Worm (Caenorhabditis elegans) whole organism, L1 larva: ENCODE results near the gene W02D7.11.

ENCODE experiments used
- C16A3.4 ChIP-seq: fragments of 150-350 bp; optimal IDR thresholded peaks from 2 replicates; lab custom pipeline; 2014; ENCODE audit warnings: missing biosample characterization, missing genetic modification characterization
- aha-1 ChIP-seq: fragments of 150-350 bp; optimal IDR thresholded peaks from 2 replicates; lab custom pipeline; 2014; ENCODE audit warnings: missing biosample characterization, missing genetic modification characterization
- alr-1 ChIP-seq: fragments of 200-800 bp; sonication (Bioruptor generic); optimal IDR thresholded peaks from 2 replicates; lab custom pipeline; 2018; ENCODE audit warnings: borderline replicate concordance, mild to moderate bottlenecking, missing genetic modification characterization, missing compliant biosample characterization
- aly-2 ChIP-seq: fragments of 150-350 bp; optimal IDR thresholded peaks from 2 replicates; lab custom pipeline; 2014; ENCODE audit warnings: missing biosample characterization, missing genetic modification characterization
- ama-1 ChIP-seq: fragments of 150-350 bp; optimal IDR thresholded peaks from 2 replicates; lab custom pipeline; 2014
- blmp-1 ChIP-seq: fragments of 150-350 bp; optimal IDR thresholded peaks from 2 replicates; lab custom pipeline; 2014; ENCODE audit warnings: missing biosample characterization, missing genetic modification characterization
- ceh-63 ChIP-seq: fragments of 200-800 bp; sonication (Bioruptor generic); optimal IDR thresholded peaks from 2 replicates; lab custom pipeline; 2018; ENCODE audit warnings: mild to moderate bottlenecking, missing genetic modification characterization, missing compliant biosample characterization
- ceh-82 ChIP-seq, 3 experiments: fragments of 150-350 bp in 1 of 3; sonication (generic microtip) in 2 of 3; optimal IDR thresholded peaks; 2 replicates each; lab custom pipeline; 2014 to 2017; ENCODE audit warnings: missing biosample characterization in 3 of 3, missing genetic modification characterization in 3 of 3
- ces-1 ChIP-seq: fragments of 150-350 bp; optimal IDR thresholded peaks from 2 replicates; lab custom pipeline; 2014; ENCODE audit warnings: missing biosample characterization, missing genetic modification reagents, missing genetic modification characterization
- dpl-1 ChIP-seq, 3 experiments: fragments of 150-350 bp in 2 of 3; sonication (generic microtip) in 1 of 3; optimal IDR thresholded peaks; 2 replicates each; lab custom pipeline; 2014 to 2017; ENCODE audit warnings: missing biosample characterization in 3 of 3, missing genetic modification characterization in 3 of 3, missing genetic modification reagents in 3 of 3
- egl-13 ChIP-seq: sonication (generic microtip); optimal IDR thresholded peaks from 2 replicates; lab custom pipeline; 2016; ENCODE audit warnings: missing genotype, missing genetic modification reagents, missing genetic modification characterization, missing compliant biosample characterization
- egl-27 ChIP-seq, 2 experiments: fragments of 150-350 bp in 1 of 2; sonication (generic microtip); optimal IDR thresholded peaks; 3 replicates each; lab custom pipeline; 2017 to 2018; ENCODE audit warnings: missing biosample characterization in 2 of 2, missing genetic modification characterization in 2 of 2, missing genetic modification reagents in 2 of 2
- elt-2 ChIP-seq: sonication (generic microtip); optimal IDR thresholded peaks from 2 replicates; lab custom pipeline; 2016; ENCODE audit warnings: missing genetic modification characterization, mild to moderate bottlenecking, inconsistent platforms, missing compliant biosample characterization, missing genetic modification reagents
- fkh-8 ChIP-seq: sonication (generic microtip); optimal IDR thresholded peaks from 2 replicates; lab custom pipeline; 2016; ENCODE audit warnings: mild to moderate bottlenecking, missing genetic modification characterization, missing compliant biosample characterization
- fos-1 ChIP-seq: fragments of 150-350 bp; optimal IDR thresholded peaks from 2 replicates; lab custom pipeline; 2014; ENCODE audit warnings: missing biosample characterization, missing genetic modification characterization
- grh-1 ChIP-seq: fragments of 200-800 bp; sonication (Bioruptor generic); IDR thresholded peaks from 2 replicates; pipeline ENCODE4 v1.3.6; 2022; ENCODE audit warnings: missing genetic modification reagents, missing genetic modification characterization, missing compliant biosample characterization
- hlh-4 ChIP-seq: sonication (generic microtip); optimal IDR thresholded peaks from 2 replicates; lab custom pipeline; 2016; ENCODE audit warnings: mild to moderate bottlenecking, missing genetic modification characterization, missing compliant biosample characterization
- hpl-2 ChIP-seq: fragments of 150-350 bp; optimal IDR thresholded peaks from 2 replicates; lab custom pipeline; 2014; ENCODE audit warnings: missing biosample characterization, missing genetic modification reagents, missing genetic modification characterization
- isw-1 ChIP-seq: fragments of 200-800 bp; sonication (Bioruptor generic); IDR thresholded peaks from 2 replicates; pipeline ENCODE4 v1.3.6; 2022; ENCODE audit warnings: missing genetic modification characterization, missing compliant biosample characterization
- jun-1 ChIP-seq: fragments of 150-350 bp; optimal IDR thresholded peaks from 2 replicates; lab custom pipeline; 2014; ENCODE audit warnings: missing biosample characterization, missing genetic modification reagents, missing genetic modification characterization
- lin-13 ChIP-seq: fragments of 150-350 bp; optimal IDR thresholded peaks from 2 replicates; lab custom pipeline; 2014; ENCODE audit warnings: missing biosample characterization, missing genetic modification reagents, missing genetic modification characterization
- lin-14 ChIP-seq: fragments of 200-800 bp; sonication (Bioruptor generic); optimal IDR thresholded peaks from 2 replicates; lab custom pipeline; 2018; ENCODE audit warnings: mild to moderate bottlenecking, missing genetic modification characterization, moderate library complexity, missing compliant biosample characterization
- lsy-2 ChIP-seq, 2 experiments: fragments of 150-350 bp; optimal IDR thresholded peaks; 2 replicates each; lab custom pipeline; 2014; ENCODE audit warnings: missing biosample characterization in 2 of 2, missing genetic modification characterization in 2 of 2
- mab-9 ChIP-seq: fragments of 200-800 bp; sonication (Bioruptor generic); IDR thresholded peaks from 2 replicates; pipeline ENCODE4 v1.3.6; 2022; ENCODE audit warnings: missing genetic modification reagents, missing genetic modification characterization, missing compliant biosample characterization
- mdl-1 ChIP-seq, 2 experiments: fragments of 150-350 bp; optimal IDR thresholded peaks; 2 replicates each; lab custom pipeline; 2014 to 2017; ENCODE audit warnings: missing biosample characterization in 2 of 2, missing genetic modification characterization in 2 of 2, inconsistent platforms in 1 of 2
- mef-2 ChIP-seq: fragments of 150-350 bp; optimal IDR thresholded peaks from 2 replicates; lab custom pipeline; 2014; ENCODE audit warnings: missing biosample characterization, missing genetic modification characterization
- mep-1 ChIP-seq: fragments of 150-350 bp; optimal IDR thresholded peaks from 2 replicates; lab custom pipeline; 2014; ENCODE audit warnings: missing biosample characterization, missing genetic modification characterization
- nhr-19 ChIP-seq: fragments of 200-800 bp; sonication (Bioruptor generic); conservative IDR thresholded peaks from 2 replicates; pipeline ENCODE4 v1.3.6; 2022; ENCODE audit warnings: missing genetic modification characterization, missing compliant biosample characterization
- nhr-237 ChIP-seq: fragments of 150-350 bp; optimal IDR thresholded peaks from 2 replicates; lab custom pipeline; 2014; ENCODE audit warnings: missing biosample characterization, missing genetic modification characterization
- nhr-47 ChIP-seq: sonication (generic microtip); optimal IDR thresholded peaks from 2 replicates; lab custom pipeline; 2016; ENCODE audit warnings: mild to moderate bottlenecking, missing genetic modification characterization, moderate library complexity, missing compliant biosample characterization
- nhr-71 ChIP-seq: sonication (generic microtip); optimal IDR thresholded peaks from 2 replicates; lab custom pipeline; 2016; ENCODE audit warnings: mild to moderate bottlenecking, missing genetic modification characterization, moderate library complexity, missing compliant biosample characterization
- nhr-76 ChIP-seq: sonication (generic microtip); optimal IDR thresholded peaks from 2 replicates; lab custom pipeline; 2017; ENCODE audit warnings: missing biosample characterization, missing genetic modification characterization
- nhr-77 ChIP-seq: fragments of 150-350 bp; optimal IDR thresholded peaks from 2 replicates; lab custom pipeline; 2014; ENCODE audit warnings: missing biosample characterization, missing genetic modification characterization
- nhr-84 ChIP-seq: sonication (generic microtip); optimal IDR thresholded peaks from 2 replicates; lab custom pipeline; 2017; ENCODE audit warnings: missing biosample characterization, missing genetic modification characterization
- nhr-90 ChIP-seq: sonication (generic microtip); optimal IDR thresholded peaks from 2 replicates; lab custom pipeline; 2016; ENCODE audit warnings: mild to moderate bottlenecking, missing genetic modification characterization, missing compliant biosample characterization; ENCODE audit not compliant: poor library complexity
- rnt-1 ChIP-seq: sonication (generic microtip); optimal IDR thresholded peaks from 2 replicates; lab custom pipeline; 2016; ENCODE audit warnings: mild to moderate bottlenecking, missing genetic modification characterization, moderate library complexity, missing compliant biosample characterization
- skn-1 ChIP-seq: fragments of 150-350 bp; optimal IDR thresholded peaks from 2 replicates; lab custom pipeline; 2014; ENCODE audit warnings: missing biosample characterization, missing genetic modification characterization
- snpc-4 ChIP-seq: fragments of 150-350 bp; optimal IDR thresholded peaks from 2 replicates; lab custom pipeline; 2014; ENCODE audit warnings: missing biosample characterization, missing genetic modification characterization
- snu-23 ChIP-seq: sonication (generic microtip); optimal IDR thresholded peaks from 2 replicates; lab custom pipeline; 2016; ENCODE audit warnings: missing genetic modification characterization, missing compliant biosample characterization
- sox-4 ChIP-seq: sonication (generic microtip); optimal IDR thresholded peaks from 2 replicates; lab custom pipeline; 2016; ENCODE audit warnings: missing genetic modification characterization, missing compliant biosample characterization
- sptf-1 ChIP-seq: fragments of 150-350 bp; optimal IDR thresholded peaks from 2 replicates; lab custom pipeline; 2014; ENCODE audit warnings: missing biosample characterization, missing genetic modification characterization
- sup-37 ChIP-seq: fragments of 200-800 bp; sonication (Bioruptor generic); optimal IDR thresholded peaks from 2 replicates; lab custom pipeline; 2018; ENCODE audit warnings: mild to moderate bottlenecking, missing genetic modification characterization, missing compliant biosample characterization
- tbx-2 ChIP-seq: sonication (generic microtip); optimal IDR thresholded peaks from 2 replicates; lab custom pipeline; 2016; ENCODE audit warnings: missing genetic modification characterization, missing compliant biosample characterization
- unc-130 ChIP-seq: fragments of 150-350 bp; optimal IDR thresholded peaks from 2 replicates; lab custom pipeline; 2017; ENCODE audit warnings: missing biosample characterization, missing genetic modification characterization, inconsistent platforms
- unc-30 ChIP-seq: sonication (generic microtip); optimal IDR thresholded peaks from 2 replicates; lab custom pipeline; 2017; ENCODE audit warnings: missing biosample characterization, missing genetic modification characterization
- unc-62 ChIP-seq: fragments of 150-350 bp; optimal IDR thresholded peaks from 2 replicates; lab custom pipeline; 2014; ENCODE audit warnings: missing biosample characterization, missing genetic modification reagents, missing genetic modification characterization
- unc-86 ChIP-seq: sonication (generic microtip); optimal IDR thresholded peaks from 2 replicates; lab custom pipeline; 2016; ENCODE audit warnings: missing genetic modification characterization, missing compliant biosample characterization
- vab-15 ChIP-seq: sonication (generic microtip); optimal IDR thresholded peaks from 2 replicates; lab custom pipeline; 2017; ENCODE audit warnings: missing genotype, mild to moderate bottlenecking, missing genetic modification characterization, missing compliant biosample characterization
- xbp-1 ChIP-seq: sonication (generic microtip); optimal IDR thresholded peaks from 2 replicates; lab custom pipeline; 2016; ENCODE audit warnings: missing genetic modification characterization, missing compliant biosample characterization
- zip-4 ChIP-seq: fragments of 200-800 bp; sonication (Bioruptor generic); optimal IDR thresholded peaks from 2 replicates; lab custom pipeline; 2018; ENCODE audit warnings: mild to moderate bottlenecking, missing genetic modification characterization, moderate library complexity, missing compliant biosample characterization
- ztf-11 ChIP-seq, 2 experiments: sonication (generic microtip); optimal IDR thresholded peaks; 2 replicates each; lab custom pipeline; 2016 to 2017; ENCODE audit warnings: missing genetic modification characterization in 2 of 2, missing biosample characterization in 1 of 2, missing compliant biosample characterization in 1 of 2
- ztf-4 ChIP-seq: fragments of 150-350 bp; optimal IDR thresholded peaks from 2 replicates; lab custom pipeline; 2014; ENCODE audit warnings: missing biosample characterization, missing genetic modification characterization

The W02D7.11 gene

DNA sequence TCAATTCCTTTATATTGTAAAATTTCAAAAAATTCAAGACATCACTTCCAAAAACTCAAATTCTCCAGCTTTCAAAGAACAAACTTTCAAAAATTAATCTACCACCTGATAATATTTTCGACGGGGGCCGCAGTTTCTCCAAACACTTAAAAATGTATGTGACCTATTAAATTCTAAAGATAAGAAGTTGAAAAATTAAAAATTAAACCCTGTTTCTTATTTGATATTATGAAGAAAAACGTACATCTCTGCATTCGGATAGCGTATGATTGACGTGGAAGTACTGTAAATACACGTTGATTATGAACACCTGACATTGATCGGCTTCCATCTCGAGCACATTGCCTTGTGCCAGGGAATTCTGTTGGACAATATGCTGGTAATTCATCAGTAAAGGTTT, 1.6 kb upstream of the W02D7.11 start:
- no peak for TF ChIP-seq nhr-19 (GFP tag; lab: Robert Waterston, UW)
- TF ChIP-seq elt-2, result peak; percentile 60
- TF ChIP-seq nhr-71, result no peak
- no peak for TF ChIP-seq unc-86 (tag; lab: Kevin White, UChicago)
- no peak for TF ChIP-seq aha-1

DNA sequence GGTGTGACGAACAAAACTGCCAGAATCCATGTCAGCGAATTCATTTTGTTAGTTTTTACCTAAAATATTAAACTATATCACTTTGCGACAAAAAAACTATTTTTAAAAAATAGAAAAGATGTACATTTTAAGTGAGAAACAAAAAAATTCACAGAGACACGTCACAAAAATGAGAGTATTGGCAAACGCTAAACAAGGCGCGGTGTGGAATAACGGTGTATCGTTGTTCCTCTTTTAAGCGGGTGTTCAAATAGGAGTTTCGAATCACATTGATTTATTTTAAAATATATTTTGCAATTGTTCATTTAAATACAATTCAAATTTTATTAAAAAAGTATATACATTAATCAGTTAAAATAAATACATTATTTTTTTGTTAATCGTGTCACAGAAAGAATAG, 1.8 kb downstream of the W02D7.11 start, which contains the start of gene sel-9:
sel-9 (minus strand) TSS at position 59 of the 400 bp plus-strand sequence.
- no peak for TF ChIP-seq sox-4 (tag; lab: Kevin White, UChicago)
- no peak for TF ChIP-seq hlh-4 (tag; lab: Kevin White, UChicago)
- no peak for TF ChIP-seq egl-27 (tag; optimal IDR thresholded peaks at IDR 0.05; lab: Kevin White, UChicago)
- no peak for TF ChIP-seq sptf-1 (tag; lab: Kevin White, UChicago)
- TF ChIP-seq skn-1 (tag; lab: Kevin White, UChicago), result peak; percentile 37
- TF ChIP-seq mep-1 (tag; lab: Kevin White, UChicago), result peak; percentile 73
- no peak for TF ChIP-seq nhr-76 (tag; lab: Kevin White, UChicago)
- peak; percentile 34 for TF ChIP-seq nhr-90 (tag; lab: Kevin White, UChicago)
- TF ChIP-seq elt-2, result peak; percentile 9
- TF ChIP-seq nhr-77 (tag; lab: Kevin White, UChicago), result no peak
- TF ChIP-seq nhr-47 (tag; lab: Kevin White, UChicago), result peak; percentile 53
- no peak for TF ChIP-seq unc-86 (tag; lab: Kevin White, UChicago)
- TF ChIP-seq vab-15 (tag; lab: Kevin White, UChicago), result no peak
- no peak for TF ChIP-seq zip-4 (GFP tag; lab: Kevin White, UChicago)
- TF ChIP-seq unc-30 (tag; lab: Kevin White, UChicago), result no peak
- TF ChIP-seq unc-130 (tag; lab: Kevin White, UChicago), result no peak
- TF ChIP-seq lsy-2 (tag; optimal IDR thresholded peaks at IDR 0.05; lab: Kevin White, UChicago), result peak; percentile 55 to 69
- TF ChIP-seq nhr-237 (tag; lab: Kevin White, UChicago), result no peak
- TF ChIP-seq alr-1 (tag; lab: Kevin White, UChicago), result no peak
- TF ChIP-seq ztf-4 (tag; lab: Kevin White, UChicago), result no peak
- no peak for TF ChIP-seq lin-13 (GFP tag; lab: Kevin White, UChicago)
- no peak for TF ChIP-seq aly-2 (tag; lab: Kevin White, UChicago)
- no peak for TF ChIP-seq mef-2 (tag; lab: Kevin White, UChicago)
- no peak for TF ChIP-seq ces-1 (GFP tag; lab: Kevin White, UChicago)
- TF ChIP-seq sup-37 (GFP tag; lab: Kevin White, UChicago), result no peak
- TF ChIP-seq dpl-1 (GFP tag; optimal IDR thresholded peaks at IDR 0.05; lab: Kevin White, UChicago), result peak; percentile 85 to 92 (median 89)
- peak; percentile 47 for TF ChIP-seq lin-14 (GFP tag; lab: Kevin White, UChicago)
- no peak for TF ChIP-seq unc-62 (GFP tag; lab: Kevin White, UChicago)
- TF ChIP-seq rnt-1 (tag; lab: Kevin White, UChicago), result peak; percentile 43
- peak; percentile 19 to 38 (median 26) for TF ChIP-seq ceh-82 (tag; optimal IDR thresholded peaks at IDR 0.05; lab: Kevin White, UChicago)
- TF ChIP-seq tbx-2 (tag; lab: Kevin White, UChicago), result peak; percentile 48
- TF ChIP-seq nhr-84 (tag; lab: Kevin White, UChicago), result no peak
- TF ChIP-seq C16A3.4, result peak; percentile 76
- TF ChIP-seq egl-13, result no peak
- no peak for TF ChIP-seq hpl-2 (GFP tag; lab: Kevin White, UChicago)
- TF ChIP-seq jun-1 (tag; lab: Kevin White, UChicago), result peak; percentile 21
- no peak for TF ChIP-seq fkh-8
- peak; percentile 60 for TF ChIP-seq snu-23 (GFP tag; lab: Kevin White, UChicago)
- no peak for TF ChIP-seq mab-9
- TF ChIP-seq mdl-1 (tag; optimal IDR thresholded peaks at IDR 0.05; lab: Kevin White, UChicago), result peak in 1 of 2 experiments; percentile 42
- TF ChIP-seq blmp-1 (tag; lab: Kevin White, UChicago), result peak; percentile 64
- TF ChIP-seq xbp-1 (tag; lab: Kevin White, UChicago), result peak; percentile 79
- TF ChIP-seq snpc-4 (tag; lab: Kevin White, UChicago), result peak; percentile 60
- TF ChIP-seq ztf-11 (tag; optimal IDR thresholded peaks at IDR 0.05; lab: Kevin White, UChicago), result no peak
- TF ChIP-seq grh-1, result no peak
- TF ChIP-seq ama-1 (lab: Kevin White, UChicago), result peak; percentile 14
- TF ChIP-seq nhr-71, result peak; percentile 52
- no peak for TF ChIP-seq fos-1
- peak; percentile 54 for TF ChIP-seq nhr-19 (GFP tag; lab: Robert Waterston, UW)
- no peak for TF ChIP-seq ceh-63
- TF ChIP-seq isw-1 (GFP tag; lab: Robert Waterston, UW), result peak; percentile 25; the same call in 1 of the 2 replicates
